Fruit fly (Drosophila melanogaster) whole organism, adult: ENCODE data around the gene gdrd.

ENCODE experiments used
- CG1620 ChIP-seq: fragments of 200-800 bp; sonication (Bioruptor generic); optimal IDR thresholded peaks from 2 replicates; lab custom pipeline; 2016; ENCODE audit warnings: missing biosample characterization, missing genetic modification characterization
- CG33017 ChIP-seq: fragments of 200-800 bp; sonication (Bioruptor generic); optimal IDR thresholded peaks from 2 replicates; lab custom pipeline; 2018; ENCODE audit warnings: missing biosample characterization, mild to moderate bottlenecking, missing genetic modification characterization, moderate library complexity
- CG5204 ChIP-seq: fragments of 200-800 bp; sonication (Bioruptor generic); optimal IDR thresholded peaks from 2 replicates; lab custom pipeline; 2016; ENCODE audit warnings: missing biosample characterization, missing genetic modification characterization
- CG7101 ChIP-seq: fragments of 200-800 bp; sonication (Bioruptor generic); optimal IDR thresholded peaks from 2 replicates; lab custom pipeline; 2018; ENCODE audit warnings: missing biosample characterization, mild to moderate bottlenecking, missing genetic modification characterization, moderate library complexity
- Clk ChIP-seq: fragments of 200-800 bp; sonication (Bioruptor generic); optimal IDR thresholded peaks from 2 replicates; lab custom pipeline; 2017; ENCODE audit warnings: missing biosample characterization, missing genetic modification characterization
- Mnt ChIP-seq: fragments of 200-800 bp; sonication (Bioruptor generic); optimal IDR thresholded peaks from 2 replicates; lab custom pipeline; 2016; ENCODE audit warnings: missing biosample characterization, mild to moderate bottlenecking, missing genetic modification characterization
- cnc ChIP-seq, 2 experiments: fragments of >200 bp; optimal IDR thresholded peaks; 2 replicates each; lab custom pipeline; 2017
- kay ChIP-seq: fragments of 200-800 bp; sonication (Bioruptor generic); peaks from one replicate; lab custom pipeline; 2016; ENCODE audit warnings: missing biosample characterization, missing genetic modification characterization, borderline replicate concordance
- ovo ChIP-seq: fragments of 200-800 bp; sonication (Bioruptor generic); optimal IDR thresholded peaks from 2 replicates; lab custom pipeline; 2016; ENCODE audit warnings: missing biosample characterization, missing genetic modification characterization
- pad ChIP-seq: fragments of 200-800 bp; sonication (Bioruptor generic); optimal IDR thresholded peaks from 3 replicates; lab custom pipeline; 2017; ENCODE audit warnings: missing biosample characterization, missing genetic modification characterization, mild to moderate bottlenecking, moderate library complexity, missing genetic modification reagents

DNA sequence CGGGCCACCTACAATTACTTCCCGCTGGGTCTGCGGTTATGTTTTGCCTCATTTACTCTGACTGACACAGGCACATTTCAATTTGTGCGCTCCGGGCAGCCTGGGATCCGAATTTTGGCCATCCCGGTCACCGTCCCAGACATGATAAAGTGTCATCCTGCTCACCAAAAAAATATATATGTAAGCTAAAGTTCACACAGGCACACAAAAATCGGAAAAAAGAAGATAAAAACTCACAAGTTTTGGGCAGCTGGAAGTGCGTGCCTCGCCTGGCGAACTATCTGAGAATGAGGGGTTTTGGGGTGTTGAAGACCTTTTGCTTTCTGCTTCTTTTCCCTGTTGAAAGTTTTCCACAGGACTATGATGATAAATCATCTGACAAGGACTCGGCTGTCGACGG lies 4.9 kb upstream of the gdrd start:
- no peak for TF ChIP-seq CG5204
- no peak for TF ChIP-seq CG7101
- TF ChIP-seq cnc (optimal IDR thresholded peaks at IDR 0.05; lab: Kevin White, UChicago) = no peak
- TF ChIP-seq Mnt (GFP tag; lab: Kevin White, UChicago) = no peak
- no peak for TF ChIP-seq kay
- no peak for TF ChIP-seq CG33017 (tag; lab: Kevin White, UChicago)
- TF ChIP-seq pad (GFP tag; lab: Kevin White, UChicago) = no peak
- no peak for TF ChIP-seq ovo (GFP tag; lab: Kevin White, UChicago)
- TF ChIP-seq Clk (GFP tag; lab: Kevin White, UChicago) = no peak
- no peak for TF ChIP-seq CG1620 (GFP tag; lab: Kevin White, UChicago)
